Fruit fly (Drosophila melanogaster) whole organism, adult: Measurements from ENCODE around the gene aspr.
A peak's percentile ranks its signal among the peaks of the same experiment; 100 is the strongest.
"Not testable (repeated sequence)": the region's sequence is repeated elsewhere in the genome, so short reads cannot be mapped to it uniquely, and the experiment has no call there.

Experiments used
- CG11617 ChIP-seq: fragments of 200-800 bp; sonication (Bioruptor generic); optimal IDR thresholded peaks from 2 replicates; lab custom pipeline; 2017; ENCODE audit warnings: mild to moderate bottlenecking, missing biosample characterization, missing genetic modification reagents, missing genetic modification characterization
- CG12768 ChIP-seq: fragments of 200-800 bp; sonication (Bioruptor generic); optimal IDR thresholded peaks from 2 replicates; lab custom pipeline; 2017; ENCODE audit warnings: missing biosample characterization, missing genetic modification characterization, mild to moderate bottlenecking, moderate library complexity, missing genetic modification reagents
- CG14711 ChIP-seq: fragments of 200-800 bp; sonication (Bioruptor generic); optimal IDR thresholded peaks from 2 replicates; lab custom pipeline; 2018; ENCODE audit warnings: missing biosample characterization, mild to moderate bottlenecking, missing genetic modification characterization, moderate library complexity
- CG1620 ChIP-seq: fragments of 200-800 bp; sonication (Bioruptor generic); optimal IDR thresholded peaks from 2 replicates; lab custom pipeline; 2016; ENCODE audit warnings: missing biosample characterization, missing genetic modification characterization
- CG33017 ChIP-seq: fragments of 200-800 bp; sonication (Bioruptor generic); optimal IDR thresholded peaks from 2 replicates; lab custom pipeline; 2018; ENCODE audit warnings: missing biosample characterization, mild to moderate bottlenecking, missing genetic modification characterization, moderate library complexity
- CG5204 ChIP-seq: fragments of 200-800 bp; sonication (Bioruptor generic); optimal IDR thresholded peaks from 2 replicates; lab custom pipeline; 2016; ENCODE audit warnings: missing biosample characterization, missing genetic modification characterization
- CG7045 ChIP-seq: fragments of 200-800 bp; sonication (Bioruptor generic); optimal IDR thresholded peaks from 2 replicates; lab custom pipeline; 2017; ENCODE audit warnings: missing biosample characterization, mild to moderate bottlenecking, missing genetic modification characterization
- CG7101 ChIP-seq: fragments of 200-800 bp; sonication (Bioruptor generic); optimal IDR thresholded peaks from 2 replicates; lab custom pipeline; 2018; ENCODE audit warnings: missing biosample characterization, mild to moderate bottlenecking, missing genetic modification characterization, moderate library complexity
- Clk ChIP-seq: fragments of 200-800 bp; sonication (Bioruptor generic); optimal IDR thresholded peaks from 2 replicates; lab custom pipeline; 2017; ENCODE audit warnings: missing biosample characterization, missing genetic modification characterization
- Crg-1 ChIP-seq: fragments of 200-800 bp; sonication (Bioruptor generic); optimal IDR thresholded peaks from 2 replicates; lab custom pipeline; 2016; ENCODE audit warnings: missing biosample characterization, missing genetic modification characterization
- Hr96 ChIP-seq: fragments of 200-800 bp; sonication (Bioruptor generic); optimal IDR thresholded peaks from 2 replicates; lab custom pipeline; 2016; ENCODE audit warnings: missing biosample characterization, missing genetic modification characterization
- Mnt ChIP-seq: fragments of 200-800 bp; sonication (Bioruptor generic); optimal IDR thresholded peaks from 2 replicates; lab custom pipeline; 2016; ENCODE audit warnings: missing biosample characterization, mild to moderate bottlenecking, missing genetic modification characterization
- bab1 ChIP-seq: fragments of 200-800 bp; sonication (Bioruptor generic); optimal IDR thresholded peaks from 3 replicates; lab custom pipeline; 2019; ENCODE audit warnings: missing biosample characterization, mild to moderate bottlenecking, missing genetic modification characterization, moderate library complexity
- cic ChIP-seq: fragments of 200-800 bp; sonication (Bioruptor generic); optimal IDR thresholded peaks from 2 replicates; lab custom pipeline; 2017; ENCODE audit warnings: missing biosample characterization, mild to moderate bottlenecking, missing genetic modification characterization, moderate library complexity
- cnc ChIP-seq, 2 experiments: fragments of >200 bp; optimal IDR thresholded peaks; 2 replicates each; lab custom pipeline; 2017
- kay ChIP-seq: fragments of 200-800 bp; sonication (Bioruptor generic); peaks from one replicate; lab custom pipeline; 2016; ENCODE audit warnings: missing biosample characterization, missing genetic modification characterization, borderline replicate concordance
- ovo ChIP-seq: fragments of 200-800 bp; sonication (Bioruptor generic); optimal IDR thresholded peaks from 2 replicates; lab custom pipeline; 2016; ENCODE audit warnings: missing biosample characterization, missing genetic modification characterization
- pad ChIP-seq: fragments of 200-800 bp; sonication (Bioruptor generic); optimal IDR thresholded peaks from 3 replicates; lab custom pipeline; 2017; ENCODE audit warnings: missing biosample characterization, missing genetic modification characterization, mild to moderate bottlenecking, moderate library complexity, missing genetic modification reagents
- tj ChIP-seq: fragments of 200-800 bp; sonication (Bioruptor generic); optimal IDR thresholded peaks from 3 replicates; lab custom pipeline; 2017; ENCODE audit warnings: missing biosample characterization, mild to moderate bottlenecking, missing genetic modification characterization, moderate library complexity
- toe ChIP-seq: fragments of 200-800 bp; sonication (Bioruptor generic); optimal IDR thresholded peaks from 2 replicates; lab custom pipeline; 2016; ENCODE audit warnings: missing biosample characterization, missing genetic modification characterization

The aspr gene

DNA sequence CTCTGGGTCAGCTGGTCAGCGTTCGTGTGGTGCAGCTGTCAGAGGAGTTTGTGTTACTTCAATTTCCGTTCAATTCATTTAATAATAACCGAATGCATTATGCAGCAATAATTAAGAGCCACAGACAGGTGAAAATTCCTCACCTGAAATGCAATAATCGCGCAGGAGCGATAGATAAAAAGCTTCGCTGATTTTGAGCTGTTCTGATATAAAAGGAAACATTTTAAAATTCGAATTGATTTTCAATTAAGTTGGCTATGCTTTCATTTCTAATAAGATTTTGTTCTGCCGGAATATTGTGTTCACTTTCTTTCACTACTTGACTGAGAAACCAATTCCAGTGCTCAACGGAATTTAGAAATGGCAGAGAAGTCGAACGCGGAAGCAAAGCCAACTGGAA, 8.4 kb upstream of the aspr start, which contains the start of gene CG42583:
TSS of gene CG42583 (plus strand) at position 301 of the 400 bp plus-strand sequence.
- TF ChIP-seq CG7101 (tag; lab: Kevin White, UChicago) (no peak), kay (GFP tag; lab: Kevin White, UChicago) (no peak), Clk (no peak), ovo (GFP tag; lab: Kevin White, UChicago) (no peak), Mnt (no peak), tj (no peak), Hr96 (GFP tag; lab: Kevin White, UChicago) (no peak)

- TF ChIP-seq pad (GFP tag; lab: Kevin White, UChicago) (no peak), CG12768 (GFP tag; lab: Kevin White, UChicago) (no peak), CG5204 (GFP tag; lab: Kevin White, UChicago) (no peak), tj (no peak), toe (GFP tag; lab: Kevin White, UChicago) (no peak), kay (GFP tag; lab: Kevin White, UChicago) (no peak), ovo (GFP tag; lab: Kevin White, UChicago) (no peak), CG14711 (tag; lab: Kevin White, UChicago) (no peak), CG11617 (GFP tag; lab: Kevin White, UChicago) (no peak), CG7045 (no peak), CG33017 (no peak), Mnt (no peak), cnc (optimal IDR thresholded peaks at IDR 0.05; lab: Kevin White, UChicago) (no peak), cic (GFP tag; lab: Kevin White, UChicago) (no peak), CG1620 (GFP tag; lab: Kevin White, UChicago) (no peak), Crg-1 (GFP tag; lab: Kevin White, UChicago) (no peak), bab1 (GFP tag; lab: Kevin White, UChicago) (no peak), Clk (no peak), Hr96 (GFP tag; lab: Kevin White, UChicago) (no peak), CG7101 (tag; lab: Kevin White, UChicago) (no peak)
Observed at dm6 chrX:20140710-20141109, 7.2 kb upstream of the aspr start, which contains the start of gene CG34332. TSS of gene CG34332 (plus strand) at chrX:20141010.

dm6 chrX:20143088-20143487, 4.8 kb upstream of the aspr start, which contains the start of gene Or19a:
TSS of gene Or19a (minus strand) at chrX:20143188.
- not testable (repeated sequence) for TF ChIP-seq CG5204, pad, bab1 (GFP tag; lab: Kevin White, UChicago)

- no peak for TF ChIP-seq CG5204 (GFP tag; lab: Kevin White, UChicago)
- TF ChIP-seq ovo (GFP tag; lab: Kevin White, UChicago) = no peak
- TF ChIP-seq Hr96 (GFP tag; lab: Kevin White, UChicago) = no peak
- no peak for TF ChIP-seq Crg-1 (GFP tag; lab: Kevin White, UChicago)
- TF ChIP-seq pad (GFP tag; lab: Kevin White, UChicago) = no peak
- TF ChIP-seq cnc (optimal IDR thresholded peaks at IDR 0.05; lab: Kevin White, UChicago) = no peak
- no peak for TF ChIP-seq CG14711 (tag; lab: Kevin White, UChicago)
- TF ChIP-seq Clk = no peak
- no peak for TF ChIP-seq cic (GFP tag; lab: Kevin White, UChicago)
- TF ChIP-seq Mnt = no peak
- no peak for TF ChIP-seq CG12768 (GFP tag; lab: Kevin White, UChicago)
- TF ChIP-seq CG7101 (tag; lab: Kevin White, UChicago) = no peak
- TF ChIP-seq CG1620 (GFP tag; lab: Kevin White, UChicago) = no peak
- TF ChIP-seq CG11617 (GFP tag; lab: Kevin White, UChicago) = no peak
Observed at dm6 chrX:20155947-20156346, 8.0 kb downstream of the aspr start.

DNA sequence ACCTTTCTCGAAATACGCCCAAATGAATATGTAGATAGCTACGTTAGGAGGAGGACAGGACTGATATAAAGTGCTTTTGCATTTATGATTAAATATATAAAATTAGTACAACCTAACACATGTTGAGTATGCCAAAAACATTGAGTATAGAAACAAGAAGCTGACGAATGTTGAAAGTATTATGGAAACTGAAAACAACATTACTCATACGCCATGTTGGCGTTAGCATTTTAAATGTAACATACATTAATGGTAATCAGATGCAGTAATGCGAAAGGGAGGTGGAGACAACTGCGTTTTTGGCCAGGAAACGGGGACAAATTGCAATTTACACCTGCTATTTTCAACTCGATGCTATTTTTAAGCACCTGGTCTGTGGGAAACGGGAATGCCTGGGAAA, 10.6 kb downstream of the aspr start:
- TF ChIP-seq CG14711 (tag; lab: Kevin White, UChicago) = no peak
- no peak for TF ChIP-seq CG33017
- TF ChIP-seq CG7101 (tag; lab: Kevin White, UChicago) = no peak
- TF ChIP-seq tj = no peak
- TF ChIP-seq pad (GFP tag; lab: Kevin White, UChicago) = no peak
- no peak for TF ChIP-seq cic (GFP tag; lab: Kevin White, UChicago)
- TF ChIP-seq CG12768 (GFP tag; lab: Kevin White, UChicago) = no peak
- TF ChIP-seq cnc (optimal IDR thresholded peaks at IDR 0.05; lab: Kevin White, UChicago) = no peak
- no peak for TF ChIP-seq CG1620 (GFP tag; lab: Kevin White, UChicago)
- no peak for TF ChIP-seq bab1 (GFP tag; lab: Kevin White, UChicago)
- TF ChIP-seq kay (GFP tag; lab: Kevin White, UChicago) = no peak
- no peak for TF ChIP-seq toe (GFP tag; lab: Kevin White, UChicago)
- no peak for TF ChIP-seq ovo (GFP tag; lab: Kevin White, UChicago)
- TF ChIP-seq Mnt = no peak
- TF ChIP-seq CG11617 (GFP tag; lab: Kevin White, UChicago) = no peak
- TF ChIP-seq CG7045 = no peak
- TF ChIP-seq Clk = no peak
- no peak for TF ChIP-seq CG5204 (GFP tag; lab: Kevin White, UChicago)

DNA sequence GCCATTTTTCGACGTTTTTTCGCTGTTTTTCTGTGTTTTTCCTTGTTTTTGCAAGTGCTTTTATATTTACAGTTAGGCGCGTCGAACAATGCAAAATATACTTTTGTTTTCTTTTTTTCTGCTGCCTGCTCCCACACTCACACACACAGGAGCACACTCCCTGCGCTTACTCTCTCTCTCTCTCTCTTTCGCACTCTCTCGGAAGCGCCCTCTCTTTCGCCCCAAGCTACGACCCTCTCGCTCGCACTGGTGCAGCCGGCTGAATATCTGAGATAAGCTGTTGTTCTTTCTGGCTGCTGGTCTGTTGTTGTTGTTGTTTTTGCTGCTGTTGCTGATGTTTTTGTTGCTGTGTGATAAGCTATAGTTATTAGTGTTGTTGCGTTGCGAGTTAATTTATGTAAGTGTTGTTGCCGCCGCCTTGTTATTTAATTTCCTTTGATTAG, 11.0 kb downstream of the aspr start:
- TF ChIP-seq cnc (optimal IDR thresholded peaks at IDR 0.05; lab: Kevin White, UChicago) (no peak), CG11617 (GFP tag; lab: Kevin White, UChicago) (peak; percentile 4), CG12768 (GFP tag; lab: Kevin White, UChicago) (no peak), CG7045 (no peak), CG33017 (no peak), toe (GFP tag; lab: Kevin White, UChicago) (no peak), kay (GFP tag; lab: Kevin White, UChicago) (no peak), ovo (GFP tag; lab: Kevin White, UChicago) (peak; percentile 70), cic (GFP tag; lab: Kevin White, UChicago) (no peak), CG14711 (tag; lab: Kevin White, UChicago) (no peak), CG7101 (tag; lab: Kevin White, UChicago) (no peak), Clk (no peak), CG5204 (GFP tag; lab: Kevin White, UChicago) (no peak), tj (peak; percentile 34), Hr96 (GFP tag; lab: Kevin White, UChicago) (no peak), bab1 (GFP tag; lab: Kevin White, UChicago) (peak; percentile 16), pad (GFP tag; lab: Kevin White, UChicago) (peak; percentile 24)
